Fruit fly (Drosophila melanogaster): Measurements from ENCODE around the gene Rpp14a.

DNA sequence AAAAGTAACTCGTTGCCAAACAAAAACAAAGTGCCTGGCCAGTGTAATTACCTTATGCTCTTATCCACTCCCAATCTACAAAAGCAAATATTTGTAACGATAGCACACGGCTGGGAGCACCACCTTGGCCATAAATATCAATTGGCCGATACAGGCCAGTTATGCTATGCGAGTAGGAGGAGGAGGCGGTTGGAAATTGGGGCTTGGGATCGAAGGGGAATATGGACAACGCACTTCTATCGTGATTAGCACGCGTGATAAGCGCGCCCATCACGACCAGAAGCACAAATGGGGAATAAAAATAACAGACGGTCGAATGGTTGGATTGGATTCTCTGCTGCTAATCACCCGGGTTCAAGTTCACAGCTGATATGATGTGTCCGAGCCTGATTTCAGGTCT lies 49.9 kb downstream of the Rpp14a start:
- TF ChIP-seq ovo (GFP tag; optimal IDR thresholded peaks at IDR 0.05): no peak
- no peak for TF ChIP-seq Crg-1 (GFP tag; optimal IDR thresholded peaks at IDR 0.05)
- no peak for TF ChIP-seq CG5204 (GFP tag; optimal IDR thresholded peaks at IDR 0.05)
- no peak for TF ChIP-seq CG7101 (tag; optimal IDR thresholded peaks at IDR 0.05)
- TF ChIP-seq kay (GFP tag; ENCODE audit: borderline replicate concordance): no peak
- no peak for TF ChIP-seq tj (GFP tag; optimal IDR thresholded peaks at IDR 0.05)
- no peak for TF ChIP-seq CG33017 (tag; optimal IDR thresholded peaks at IDR 0.05)
- no peak for TF ChIP-seq bab1 (GFP tag; optimal IDR thresholded peaks at IDR 0.05)
- no peak for TF ChIP-seq toe (GFP tag; optimal IDR thresholded peaks at IDR 0.05)

All from whole organism, adult.